Worm (Caenorhabditis elegans): Measurements from ENCODE around the gene acs-1.

The acs-1 gene

ce11 chrV:6524757-6525156 lies at the start of gene acs-1:
Gene acs-1 (plus strand): TSS chrV:6524989.
- TF ChIP-seq klf-2 (GFP tag; conservative IDR thresholded peaks at IDR 0.05) (no peak), ref-1 (GFP tag; conservative IDR thresholded peaks at IDR 0.05) (no peak), ztf-23 (GFP tag; IDR thresholded peaks at IDR 0.05) (no peak), ztf-29 (GFP tag; IDR thresholded peaks at IDR 0.05) (no peak), flt-1 (GFP tag; IDR thresholded peaks at IDR 0.05) (no peak), T22C8.4 (GFP tag; IDR thresholded peaks at IDR 0.05) (no peak), cog-1 (tag; optimal IDR thresholded peaks at IDR 0.05) (no peak), med-1 (GFP tag; optimal IDR thresholded peaks at IDR 0.05; ENCODE audit: insufficient read depth) (no peak), tab-1 (GFP tag; IDR thresholded peaks at IDR 0.05) (no peak)

ce11 chrV:6476026-6476425 lies 48.8 kb upstream of the acs-1 start:
- TF ChIP-seq T22C8.4 (GFP tag; IDR thresholded peaks at IDR 0.05), result no peak
- TF ChIP-seq ref-1 (GFP tag; conservative IDR thresholded peaks at IDR 0.05), result no peak
- TF ChIP-seq flt-1 (GFP tag; IDR thresholded peaks at IDR 0.05), result no peak
- no peak for TF ChIP-seq tab-1 (GFP tag; IDR thresholded peaks at IDR 0.05)
- no peak for TF ChIP-seq ztf-29 (GFP tag; IDR thresholded peaks at IDR 0.05)
- TF ChIP-seq klf-2 (GFP tag; conservative IDR thresholded peaks at IDR 0.05), result no peak
- no peak for TF ChIP-seq cog-1 (tag; optimal IDR thresholded peaks at IDR 0.05)
- TF ChIP-seq med-1 (GFP tag; optimal IDR thresholded peaks at IDR 0.05; ENCODE audit: insufficient read depth), result no peak
- TF ChIP-seq ztf-23 (GFP tag; IDR thresholded peaks at IDR 0.05), result no peak

DNA sequence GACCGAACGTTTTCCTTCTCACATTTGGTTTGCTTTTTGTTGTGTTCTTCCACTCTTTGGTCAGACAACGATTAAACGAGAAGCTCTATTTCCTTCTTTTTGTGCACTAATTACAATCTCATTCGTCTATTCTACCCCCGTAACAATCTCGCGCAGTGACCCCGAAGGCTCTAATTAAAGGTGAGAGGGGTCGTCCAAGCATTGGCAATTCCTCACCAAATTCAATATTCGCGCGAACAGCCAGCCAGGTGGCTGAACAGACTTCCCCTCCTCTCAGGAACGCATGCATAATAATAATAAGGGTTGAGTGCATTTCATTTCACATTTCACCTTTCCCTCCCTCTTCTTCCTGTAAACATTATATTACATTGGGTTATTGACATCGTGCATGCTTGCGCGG lies 39.7 kb upstream of the acs-1 start:
- no peak for TF ChIP-seq flt-1 (GFP tag; IDR thresholded peaks at IDR 0.05)
- TF ChIP-seq cog-1 (tag; optimal IDR thresholded peaks at IDR 0.05), result peak; percentile 12

DNA sequence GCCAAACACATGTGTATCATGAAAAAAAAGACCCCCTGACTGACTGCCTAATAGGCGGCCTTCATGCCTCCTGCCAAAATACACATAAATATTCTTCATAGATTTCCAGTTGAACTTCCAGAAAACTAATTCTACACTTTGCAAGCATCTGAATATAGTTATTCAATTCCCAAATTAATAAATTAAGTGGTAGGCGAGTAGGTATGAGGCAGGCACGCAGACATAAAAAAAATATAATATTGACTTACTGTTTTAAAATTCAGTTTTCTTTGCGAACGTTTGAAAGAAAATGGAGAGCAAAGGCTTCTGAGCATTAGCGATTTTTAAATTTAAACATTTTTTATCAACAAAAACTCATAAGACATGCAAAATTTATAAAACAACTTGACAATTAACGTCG lies 36.9 kb upstream of the acs-1 start:
- no peak for TF ChIP-seq med-1 (GFP tag; optimal IDR thresholded peaks at IDR 0.05; ENCODE audit: insufficient read depth)
- TF ChIP-seq ref-1 (GFP tag; conservative IDR thresholded peaks at IDR 0.05), result no peak
- no peak for TF ChIP-seq T22C8.4 (GFP tag; IDR thresholded peaks at IDR 0.05)
- no peak for TF ChIP-seq tab-1 (GFP tag; IDR thresholded peaks at IDR 0.05)
- no peak for TF ChIP-seq ztf-23 (GFP tag; IDR thresholded peaks at IDR 0.05)
- no peak for TF ChIP-seq ztf-29 (GFP tag; IDR thresholded peaks at IDR 0.05)
- TF ChIP-seq cog-1 (tag; optimal IDR thresholded peaks at IDR 0.05), result no peak
- TF ChIP-seq flt-1 (GFP tag; IDR thresholded peaks at IDR 0.05), result no peak
- no peak for TF ChIP-seq klf-2 (GFP tag; conservative IDR thresholded peaks at IDR 0.05)

- TF ChIP-seq cog-1 (tag; optimal IDR thresholded peaks at IDR 0.05) (no peak), med-1 (GFP tag; optimal IDR thresholded peaks at IDR 0.05; ENCODE audit: insufficient read depth) (no peak), T22C8.4 (GFP tag; IDR thresholded peaks at IDR 0.05) (0 out of 2 replicates have a peak, but pooled peaks have one; percentile 12)
These were observed 35.9 kb upstream of the acs-1 start, which contains the start of gene lec-10 for ce11 chrV:6488849-6489248. Gene lec-10 (minus strand): TSS chrV:6489120.

- TF ChIP-seq klf-2 (GFP tag; conservative IDR thresholded peaks at IDR 0.05) (no peak), flt-1 (GFP tag; IDR thresholded peaks at IDR 0.05) (no peak), med-1 (GFP tag; optimal IDR thresholded peaks at IDR 0.05; ENCODE audit: insufficient read depth) (no peak), tab-1 (GFP tag; IDR thresholded peaks at IDR 0.05) (no peak), T22C8.4 (GFP tag; IDR thresholded peaks at IDR 0.05) (no peak), cog-1 (tag; optimal IDR thresholded peaks at IDR 0.05) (no peak), ztf-23 (GFP tag; IDR thresholded peaks at IDR 0.05) (no peak), ref-1 (GFP tag; conservative IDR thresholded peaks at IDR 0.05) (no peak), ztf-29 (GFP tag; IDR thresholded peaks at IDR 0.05) (no peak)
These were observed 32.3 kb upstream of the acs-1 start for ce11 chrV:6492497-6492896.

DNA sequence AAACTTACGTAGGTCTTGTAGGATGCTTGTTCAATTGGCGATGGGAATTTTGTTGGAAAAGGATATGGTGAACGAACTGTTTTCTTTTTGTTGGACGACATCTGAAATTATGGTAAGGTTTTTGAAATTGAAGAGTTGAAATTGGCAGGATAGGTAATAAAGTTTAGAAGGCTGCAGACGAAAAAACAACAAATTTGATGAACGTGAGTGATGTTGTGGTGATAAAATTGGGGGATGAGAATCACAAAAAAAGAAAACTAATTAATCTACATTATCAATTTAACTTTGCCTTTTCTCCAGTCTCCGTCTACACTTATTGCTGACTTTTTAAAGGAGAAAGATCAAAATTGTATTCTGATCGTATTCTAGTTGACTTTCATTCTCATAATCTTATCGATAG lies 31.0 kb upstream of the acs-1 start, which contains the start of gene cpt-6:
TSS of gene cpt-6 (minus strand) at position 101 of the 400 bp plus-strand sequence.
- TF ChIP-seq T22C8.4 (GFP tag; IDR thresholded peaks at IDR 0.05) (no peak), med-1 (GFP tag; optimal IDR thresholded peaks at IDR 0.05; ENCODE audit: insufficient read depth) (no peak), ref-1 (GFP tag; conservative IDR thresholded peaks at IDR 0.05) (no peak), klf-2 (GFP tag; conservative IDR thresholded peaks at IDR 0.05) (no peak), cog-1 (tag; optimal IDR thresholded peaks at IDR 0.05) (no peak), flt-1 (GFP tag; IDR thresholded peaks at IDR 0.05) (no peak), tab-1 (GFP tag; IDR thresholded peaks at IDR 0.05) (no peak), ztf-23 (GFP tag; IDR thresholded peaks at IDR 0.05) (no peak), ztf-29 (GFP tag; IDR thresholded peaks at IDR 0.05) (no peak)

DNA sequence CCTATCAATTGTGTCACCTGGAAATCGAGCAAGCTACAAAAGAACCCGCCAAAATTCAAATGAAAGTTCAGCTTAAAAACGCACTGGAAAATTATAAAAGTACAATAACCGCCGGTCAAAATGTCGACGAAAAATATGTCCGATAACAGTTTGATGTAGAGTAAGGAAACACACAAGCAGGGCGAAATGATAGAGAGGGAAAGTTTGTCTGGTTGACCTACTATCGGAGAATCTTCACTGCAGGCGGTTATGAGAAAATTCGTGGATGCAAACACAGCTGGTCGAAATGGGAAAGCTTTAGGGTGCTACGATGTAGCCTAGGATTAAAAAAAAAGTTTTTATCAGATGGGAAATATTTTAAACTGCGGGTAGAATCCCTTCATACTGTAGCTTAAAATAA lies 29.4 kb upstream of the acs-1 start:
- no peak for TF ChIP-seq flt-1 (GFP tag; IDR thresholded peaks at IDR 0.05)
- TF ChIP-seq ztf-29 (GFP tag; IDR thresholded peaks at IDR 0.05), result no peak
- no peak for TF ChIP-seq T22C8.4 (GFP tag; IDR thresholded peaks at IDR 0.05)
- no peak for TF ChIP-seq tab-1 (GFP tag; IDR thresholded peaks at IDR 0.05)
- TF ChIP-seq klf-2 (GFP tag; conservative IDR thresholded peaks at IDR 0.05), result no peak
- no peak for TF ChIP-seq cog-1 (tag; optimal IDR thresholded peaks at IDR 0.05)
- TF ChIP-seq ref-1 (GFP tag; conservative IDR thresholded peaks at IDR 0.05), result no peak
- no peak for TF ChIP-seq ztf-23 (GFP tag; IDR thresholded peaks at IDR 0.05)
- TF ChIP-seq med-1 (GFP tag; optimal IDR thresholded peaks at IDR 0.05; ENCODE audit: insufficient read depth), result no peak

DNA sequence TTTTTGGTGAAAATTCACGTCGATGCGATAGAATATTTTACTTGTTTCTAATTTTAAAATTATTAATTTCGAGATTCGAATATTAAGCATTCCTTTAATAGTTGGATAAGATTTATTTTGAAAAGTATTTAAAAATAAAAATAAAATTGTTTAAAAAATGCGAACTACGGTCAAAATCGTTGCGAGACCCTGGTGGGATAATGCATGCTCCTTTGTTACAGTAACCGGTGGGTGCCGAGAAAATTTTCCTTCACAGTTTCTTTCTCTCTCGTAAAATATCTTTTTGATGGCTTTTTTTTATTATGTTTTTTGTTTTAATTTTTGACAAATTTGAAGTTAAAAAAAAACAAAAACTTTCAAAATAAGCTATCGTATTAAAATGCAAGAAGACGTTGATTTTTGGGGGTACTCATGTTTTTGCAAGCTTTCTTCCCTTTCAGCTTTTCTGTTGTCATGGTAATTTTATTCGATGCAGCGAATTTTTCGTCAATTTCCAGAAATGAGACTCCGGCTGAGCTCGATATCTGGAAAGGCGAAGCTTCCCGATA lies 28.1 kb upstream of the acs-1 start, which contains the start of gene dgtr-1:
TSS of gene dgtr-1 (plus strand) at position 498 of the 548 bp plus-strand sequence.
- no peak for TF ChIP-seq klf-2 (GFP tag; conservative IDR thresholded peaks at IDR 0.05)
- TF ChIP-seq tab-1 (GFP tag; IDR thresholded peaks at IDR 0.05), result no peak
- TF ChIP-seq T22C8.4 (GFP tag; IDR thresholded peaks at IDR 0.05), result no peak
- no peak for TF ChIP-seq ref-1 (GFP tag; conservative IDR thresholded peaks at IDR 0.05)
- no peak for TF ChIP-seq med-1 (GFP tag; optimal IDR thresholded peaks at IDR 0.05; ENCODE audit: insufficient read depth)
- no peak for TF ChIP-seq flt-1 (GFP tag; IDR thresholded peaks at IDR 0.05)
- TF ChIP-seq cog-1 (tag; optimal IDR thresholded peaks at IDR 0.05), result no peak
- no peak for TF ChIP-seq ztf-23 (GFP tag; IDR thresholded peaks at IDR 0.05)
- no peak for TF ChIP-seq ztf-29 (GFP tag; IDR thresholded peaks at IDR 0.05)

- TF ChIP-seq tab-1 (GFP tag; IDR thresholded peaks at IDR 0.05), result no peak
- TF ChIP-seq klf-2 (GFP tag; conservative IDR thresholded peaks at IDR 0.05), result no peak
- TF ChIP-seq med-1 (GFP tag; optimal IDR thresholded peaks at IDR 0.05; ENCODE audit: insufficient read depth), result no peak
- no peak for TF ChIP-seq ztf-29 (GFP tag; IDR thresholded peaks at IDR 0.05)
- TF ChIP-seq ref-1 (GFP tag; conservative IDR thresholded peaks at IDR 0.05), result no peak
- no peak for TF ChIP-seq T22C8.4 (GFP tag; IDR thresholded peaks at IDR 0.05)
- TF ChIP-seq flt-1 (GFP tag; IDR thresholded peaks at IDR 0.05), result no peak
- no peak for TF ChIP-seq ztf-23 (GFP tag; IDR thresholded peaks at IDR 0.05)
- TF ChIP-seq cog-1 (tag; optimal IDR thresholded peaks at IDR 0.05), result no peak
These were observed 26.3 kb upstream of the acs-1 start for ce11 chrV:6498441-6498840.
